Worm (Caenorhabditis elegans): Measurements from ENCODE around the gene F56D6.23.
"Not testable (repeated sequence)": the region's sequence is repeated elsewhere in the genome, so short reads cannot be mapped to it uniquely, and the experiment has no call there.

The F56D6.23 gene

ce11 chrIV:3907506-3908188 is 10.6 kb upstream of the F56D6.23 start, which contains the start of the genes F56D6.22 and F56D6.12:
F56D6.22 (minus strand) TSS chrIV:3907606.
F56D6.12 (plus strand) TSS chrIV:3908138.
- TF ChIP-seq unc-39 (tag; optimal IDR thresholded peaks at IDR 0.05) (no peak), snpc-4 (tag; optimal IDR thresholded peaks at IDR 0.05) (no peak), ham-2 (GFP tag; optimal IDR thresholded peaks at IDR 0.05) (no peak), pha-4 (tag; optimal IDR thresholded peaks at IDR 0.05) (no peak), nhr-2 (tag; optimal IDR thresholded peaks at IDR 0.05) (no peak), ztf-11 (tag; optimal IDR thresholded peaks at IDR 0.05) (no peak), unc-62 (GFP tag; optimal IDR thresholded peaks at IDR 0.05) (no peak), ceh-43 (GFP tag; optimal IDR thresholded peaks at IDR 0.05) (no peak), elt-3 (tag; optimal IDR thresholded peaks at IDR 0.05) (no peak)

- TF ChIP-seq elt-3 (tag; optimal IDR thresholded peaks at IDR 0.05): no peak
- no peak for TF ChIP-seq blmp-1 (tag; optimal IDR thresholded peaks at IDR 0.05)
- no peak for TF ChIP-seq ham-2 (GFP tag; optimal IDR thresholded peaks at IDR 0.05)
- TF ChIP-seq unc-39 (tag; optimal IDR thresholded peaks at IDR 0.05): no peak
- TF ChIP-seq mls-2 (tag; optimal IDR thresholded peaks at IDR 0.05): no peak
- no peak for TF ChIP-seq drap-1 (GFP tag; optimal IDR thresholded peaks at IDR 0.05)
- no peak for TF ChIP-seq hlh-1 (tag; optimal IDR thresholded peaks at IDR 0.05)
- no peak for TF ChIP-seq ces-1 (GFP tag; optimal IDR thresholded peaks at IDR 0.05)
- TF ChIP-seq cnd-1 (tag; optimal IDR thresholded peaks at IDR 0.05): no peak
- no peak for TF ChIP-seq unc-120 (tag; optimal IDR thresholded peaks at IDR 0.05; ENCODE audit: poor library complexity, severe bottlenecking)
- no peak for TF ChIP-seq tbx-8 (GFP tag; optimal IDR thresholded peaks at IDR 0.05)
- no peak for TF ChIP-seq pha-4 (tag; optimal IDR thresholded peaks at IDR 0.05)
- TF ChIP-seq mab-5 (tag; optimal IDR thresholded peaks at IDR 0.05): no peak
- no peak for TF ChIP-seq flh-1 (GFP tag; optimal IDR thresholded peaks at IDR 0.05)
- no peak for TF ChIP-seq nhr-2 (tag; optimal IDR thresholded peaks at IDR 0.05)
- no peak for TF ChIP-seq M03D4.4 (tag; optimal IDR thresholded peaks at IDR 0.05)
- no peak for TF ChIP-seq lin-13 (tag; optimal IDR thresholded peaks at IDR 0.05)
- TF ChIP-seq ztf-11 (tag; optimal IDR thresholded peaks at IDR 0.05): no peak
- TF ChIP-seq zip-8 (tag; optimal IDR thresholded peaks at IDR 0.05): no peak
- no peak for TF ChIP-seq nhr-12 (tag; optimal IDR thresholded peaks at IDR 0.05)
Observed at ce11 chrIV:3909114-3909513, 9.1 kb upstream of the F56D6.23 start, which contains the start of gene F56D6.13. F56D6.13 (plus strand) TSS chrIV:3909414.

- TF ChIP-seq unc-62 (GFP tag; optimal IDR thresholded peaks at IDR 0.05); elt-1 (tag; optimal IDR thresholded peaks at IDR 0.05; ENCODE audit: borderline replicate concordance, insufficient read depth); sptf-1 (tag; optimal IDR thresholded peaks at IDR 0.05): not testable (repeated sequence)
Observed at ce11 chrIV:3911848-3912247, 6.4 kb upstream of the F56D6.23 start, which contains the start of gene F56D6.18. F56D6.18 (minus strand) TSS chrIV:3911948.

- TF ChIP-seq ceh-83 (GFP tag; optimal IDR thresholded peaks at IDR 0.05): no peak
Observed at ce11 chrIV:3912598-3912997, 5.7 kb upstream of the F56D6.23 start, which contains the start of gene F56D6.20. F56D6.20 (plus strand) TSS chrIV:3912898.

- TF ChIP-seq lsy-2 (tag; optimal IDR thresholded peaks at IDR 0.05) (no peak), elt-1 (tag; optimal IDR thresholded peaks at IDR 0.05; ENCODE audit: borderline replicate concordance, insufficient read depth) (no peak), nhr-76 (tag; optimal IDR thresholded peaks at IDR 0.05) (no peak), unc-62 (GFP tag; optimal IDR thresholded peaks at IDR 0.05) (no peak), nhr-237 (tag; optimal IDR thresholded peaks at IDR 0.05) (no peak), M03D4.4 (tag; optimal IDR thresholded peaks at IDR 0.05) (no peak), nhr-2 (tag; optimal IDR thresholded peaks at IDR 0.05) (no peak), cnd-1 (tag; optimal IDR thresholded peaks at IDR 0.05) (no peak), ceh-39 (tag; optimal IDR thresholded peaks at IDR 0.05) (no peak), sptf-1 (tag; optimal IDR thresholded peaks at IDR 0.05) (no peak), hlh-1 (tag; optimal IDR thresholded peaks at IDR 0.05) (no peak), pha-4 (tag; optimal IDR thresholded peaks at IDR 0.05) (no peak), lin-32 (GFP tag; optimal IDR thresholded peaks at IDR 0.05) (no peak), nhr-28 (tag; optimal IDR thresholded peaks at IDR 0.05) (no peak), nhr-12 (tag; optimal IDR thresholded peaks at IDR 0.05) (no peak)
Observed at ce11 chrIV:3914462-3914861, 3.8 kb upstream of the F56D6.23 start, which contains the start of gene F56D6.19. F56D6.19 (plus strand) TSS chrIV:3914762.

All from whole organism, mixed stage, embryonic.